Fruit fly (Drosophila melanogaster): ENCODE measurements around the gene CG13033.

Gene CG13033

dm6 chr3L:16533932-16534331 is 11.5 kb downstream of the CG13033 start:
- no peak for TF ChIP-seq usp (GFP tag; optimal IDR thresholded peaks at IDR 0.05)
- TF ChIP-seq psq (optimal IDR thresholded peaks at IDR 0.05): no peak
- no peak for TF ChIP-seq EcR (GFP tag; optimal IDR thresholded peaks at IDR 0.05)
- TF ChIP-seq CG8478 (optimal IDR thresholded peaks at IDR 0.05): no peak
- TF ChIP-seq pan (optimal IDR thresholded peaks at IDR 0.05): no peak
- no peak for TF ChIP-seq Dll (optimal IDR thresholded peaks at IDR 0.05)

DNA sequence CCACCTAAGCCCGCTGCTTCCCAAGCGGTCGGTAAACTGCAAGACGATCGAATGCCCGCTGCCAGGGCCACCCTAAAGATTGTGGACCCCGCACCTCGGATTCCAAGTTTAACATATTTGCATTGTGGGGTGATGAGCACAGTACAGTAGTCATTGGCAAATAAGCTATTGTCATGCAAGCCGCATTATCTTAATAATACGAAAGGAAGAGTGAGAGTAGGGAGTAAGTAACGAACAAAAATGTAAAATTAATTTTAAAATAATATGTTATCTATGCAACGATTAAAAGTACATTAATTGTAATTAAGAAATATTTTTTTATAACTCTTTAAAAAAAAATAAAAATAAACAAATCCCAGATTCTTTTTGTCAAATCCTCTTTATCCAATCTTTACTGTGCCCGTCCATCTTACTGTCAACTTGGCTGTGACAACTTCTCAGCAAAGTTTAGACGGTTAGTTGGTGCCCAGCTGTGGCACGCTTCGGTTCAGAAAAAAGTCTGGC is 48.2 kb downstream of the CG13033 start, which contains the start of gene st:
TSS of gene st (plus strand) at position 454 of the 504 bp plus-strand sequence.
- TF ChIP-seq EcR (GFP tag; optimal IDR thresholded peaks at IDR 0.05) (no peak), usp (GFP tag; optimal IDR thresholded peaks at IDR 0.05) (no peak), CG8478 (optimal IDR thresholded peaks at IDR 0.05) (no peak), Dll (optimal IDR thresholded peaks at IDR 0.05) (no peak), psq (optimal IDR thresholded peaks at IDR 0.05) (no peak), pan (optimal IDR thresholded peaks at IDR 0.05) (no peak)

- TF ChIP-seq EcR (GFP tag; optimal IDR thresholded peaks at IDR 0.05) (no peak), CG8478 (optimal IDR thresholded peaks at IDR 0.05) (no peak), Dll (optimal IDR thresholded peaks at IDR 0.05) (no peak), pan (optimal IDR thresholded peaks at IDR 0.05) (no peak), usp (GFP tag; optimal IDR thresholded peaks at IDR 0.05) (no peak), psq (optimal IDR thresholded peaks at IDR 0.05) (no peak)
These were observed 49.2 kb downstream of the CG13033 start, which contains the start of gene CG42514 for dm6 chr3L:16495989-16496797. TSS of gene CG42514 (minus strand) at chr3L:16496236.

- TF ChIP-seq usp (GFP tag; optimal IDR thresholded peaks at IDR 0.05) (no peak), EcR (GFP tag; optimal IDR thresholded peaks at IDR 0.05) (no peak), pan (optimal IDR thresholded peaks at IDR 0.05) (no peak), CG8478 (optimal IDR thresholded peaks at IDR 0.05) (no peak), psq (optimal IDR thresholded peaks at IDR 0.05) (no peak), Dll (optimal IDR thresholded peaks at IDR 0.05) (no peak)
These were observed 50.2 kb downstream of the CG13033 start for dm6 chr3L:16495235-16495634.

- no peak for TF ChIP-seq usp (GFP tag; optimal IDR thresholded peaks at IDR 0.05)
- no peak for TF ChIP-seq Dll (optimal IDR thresholded peaks at IDR 0.05)
- no peak for TF ChIP-seq CG8478 (optimal IDR thresholded peaks at IDR 0.05)
- no peak for TF ChIP-seq psq (optimal IDR thresholded peaks at IDR 0.05)
- no peak for TF ChIP-seq EcR (GFP tag; optimal IDR thresholded peaks at IDR 0.05)
- no peak for TF ChIP-seq pan (optimal IDR thresholded peaks at IDR 0.05)
These were observed 50.8 kb downstream of the CG13033 start for dm6 chr3L:16494651-16495074.

Data from whole organism.